Fruit fly (Drosophila melanogaster): ENCODE results near the gene CG14731.

Gene CG14731

dm6 chr3R:11974631-11975030 lies 43.6 kb downstream of the CG14731 start, which contains the start of gene Tango9:
Gene Tango9, minus strand, starts transcription at chr3R:11974910.
- peak; percentile 39 for TF ChIP-seq CG17801 (GFP tag; optimal IDR thresholded peaks at IDR 0.05; ENCODE audit: partially characterized antibody)

- TF ChIP-seq CG17801 (GFP tag; optimal IDR thresholded peaks at IDR 0.05; ENCODE audit: partially characterized antibody) = no peak
These were observed 45.7 kb downstream of the CG14731 start, which contains the start of gene CG10005 for dm6 chr3R:11976556-11977335. Gene CG10005, minus strand, starts transcription at chr3R:11977197.

- TF ChIP-seq CG17801 (GFP tag; optimal IDR thresholded peaks at IDR 0.05; ENCODE audit: partially characterized antibody) = no peak
These were observed 46.2 kb downstream of the CG14731 start for dm6 chr3R:11977336-11977678.

DNA sequence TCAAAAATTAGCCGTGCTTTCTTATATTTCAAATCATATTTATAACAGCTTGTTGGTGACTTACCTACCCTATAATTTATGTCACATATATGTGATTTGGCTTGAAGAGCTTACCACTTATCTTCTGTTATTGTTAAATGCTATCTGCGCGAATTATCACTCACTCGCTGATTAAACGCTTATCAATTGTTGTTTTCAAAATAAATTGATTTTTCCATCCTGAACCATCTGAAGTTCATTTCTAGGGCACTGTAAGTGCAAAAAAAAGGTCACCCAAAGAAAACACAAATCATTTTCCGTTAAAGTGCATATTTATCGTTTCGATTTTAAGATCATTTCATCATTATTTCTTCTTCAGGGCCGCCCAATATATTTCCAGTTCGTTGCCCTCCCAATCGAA lies 47.2 kb downstream of the CG14731 start:
- no peak for TF ChIP-seq CG17801 (GFP tag; optimal IDR thresholded peaks at IDR 0.05; ENCODE audit: partially characterized antibody)

- TF ChIP-seq CG17801 (GFP tag; optimal IDR thresholded peaks at IDR 0.05; ENCODE audit: partially characterized antibody) = peak; percentile 11
These were observed 49.0 kb downstream of the CG14731 start, which contains the start of gene CG18547 for dm6 chr3R:11979879-11980571. Gene CG18547, minus strand, starts transcription at chr3R:11980390.

dm6 chr3R:11981962-11982361 lies 50.9 kb downstream of the CG14731 start, which contains the start of gene CG12224:
Gene CG12224, minus strand, starts transcription at chr3R:11982062.
- no peak for TF ChIP-seq CG17801 (GFP tag; optimal IDR thresholded peaks at IDR 0.05; ENCODE audit: partially characterized antibody)

DNA sequence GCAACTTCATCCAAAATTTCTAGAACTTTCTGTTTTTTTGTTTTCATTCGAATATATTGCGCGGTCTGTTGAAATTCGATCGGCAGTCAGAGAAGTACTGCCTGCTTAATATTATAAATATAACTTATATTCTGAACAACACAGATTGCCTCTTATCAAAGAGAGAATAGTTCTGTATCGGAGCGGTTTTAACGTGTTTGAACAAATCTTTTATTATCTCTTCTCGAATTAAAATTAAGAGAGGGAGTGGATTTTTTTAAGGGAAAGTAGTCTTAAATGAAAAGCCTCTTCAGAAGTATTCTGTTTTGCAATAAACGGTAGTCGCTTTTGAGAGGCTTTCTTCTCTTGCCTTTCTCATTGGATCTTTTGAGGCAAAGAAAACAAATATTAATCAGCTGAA lies 51.5 kb downstream of the CG14731 start:
- TF ChIP-seq CG17801 (GFP tag; optimal IDR thresholded peaks at IDR 0.05; ENCODE audit: partially characterized antibody) = no peak

All from ovary, adult (tissue).